Worm (Caenorhabditis elegans): ENCODE measurements around the gene C32D5.11.

The C32D5.11 gene

ce11 chrII:6311888-6312287 lies 43.4 kb downstream of the C32D5.11 start:
- no peak for TF ChIP-seq dve-1 (tag; optimal IDR thresholded peaks at IDR 0.05)
- no peak for TF ChIP-seq ceh-30 (tag; optimal IDR thresholded peaks at IDR 0.05)
- TF ChIP-seq npax-4 (tag; optimal IDR thresholded peaks at IDR 0.05): no peak
- no peak for TF ChIP-seq fkh-10 (GFP tag; optimal IDR thresholded peaks at IDR 0.05)
- TF ChIP-seq T23F11.4 (GFP tag; optimal IDR thresholded peaks at IDR 0.05): no peak
- TF ChIP-seq pha-4 (tag; optimal IDR thresholded peaks at IDR 0.05): no peak
- TF ChIP-seq ref-2 (tag; optimal IDR thresholded peaks at IDR 0.05): no peak
- TF ChIP-seq ceh-6 (GFP tag; optimal IDR thresholded peaks at IDR 0.05): no peak
- TF ChIP-seq pax-1 (tag; optimal IDR thresholded peaks at IDR 0.05): no peak
- TF ChIP-seq fax-1 (tag; optimal IDR thresholded peaks at IDR 0.05): no peak
- TF ChIP-seq madf-2 (tag; optimal IDR thresholded peaks at IDR 0.05): no peak
- TF ChIP-seq hlh-8 (tag; optimal IDR thresholded peaks at IDR 0.05): no peak
- no peak for TF ChIP-seq pros-1 (tag; optimal IDR thresholded peaks at IDR 0.05)
- TF ChIP-seq elt-2 (tag; optimal IDR thresholded peaks at IDR 0.05): no peak
- no peak for TF ChIP-seq mec-3 (tag; optimal IDR thresholded peaks at IDR 0.05; ENCODE audit: borderline replicate concordance)
- TF ChIP-seq ztf-16 (tag; optimal IDR thresholded peaks at IDR 0.05): no peak

DNA sequence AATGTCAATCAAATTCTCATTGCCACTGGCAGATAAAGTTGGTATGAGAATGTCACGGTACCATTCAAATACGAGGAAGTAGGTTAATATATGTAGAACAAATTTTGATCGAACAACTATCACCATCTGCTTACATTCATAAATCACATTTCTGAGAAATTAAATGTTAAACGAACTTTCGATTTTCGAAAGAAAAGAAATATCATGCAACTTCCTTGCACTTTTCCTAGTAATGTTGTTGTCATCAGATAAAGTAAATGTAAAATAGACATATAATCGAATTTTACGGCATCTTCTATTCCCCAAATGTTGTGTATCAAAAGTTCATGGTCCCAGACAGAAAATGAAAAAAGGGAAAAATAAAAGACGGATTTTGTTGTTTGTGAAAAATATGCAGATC lies 43.8 kb downstream of the C32D5.11 start:
- no peak for TF ChIP-seq hlh-30 (tag; optimal IDR thresholded peaks at IDR 0.05; ENCODE audit: insufficient read depth)
- TF ChIP-seq ceh-18 (tag; optimal IDR thresholded peaks at IDR 0.05): no peak
- no peak for TF ChIP-seq F13H6.1 (tag; optimal IDR thresholded peaks at IDR 0.05)
- no peak for TF ChIP-seq T23F11.4 (GFP tag; optimal IDR thresholded peaks at IDR 0.05)
- no peak for TF ChIP-seq ceh-31 (tag; optimal IDR thresholded peaks at IDR 0.05)
- TF ChIP-seq hlh-6 (tag; optimal IDR thresholded peaks at IDR 0.05): no peak
- no peak for TF ChIP-seq nfya-1 (tag; optimal IDR thresholded peaks at IDR 0.05)
- TF ChIP-seq unc-55 (GFP tag; optimal IDR thresholded peaks at IDR 0.05): no peak

- no peak for TF ChIP-seq tbx-2 (tag; optimal IDR thresholded peaks at IDR 0.05)
- no peak for TF ChIP-seq F13H6.1 (tag; optimal IDR thresholded peaks at IDR 0.05)
- no peak for TF ChIP-seq ceh-30 (tag; optimal IDR thresholded peaks at IDR 0.05)
- no peak for TF ChIP-seq nhr-11 (tag; optimal IDR thresholded peaks at IDR 0.05)
- no peak for TF ChIP-seq unc-42 (tag; optimal IDR thresholded peaks at IDR 0.05)
- TF ChIP-seq pqm-1 (tag; optimal IDR thresholded peaks at IDR 0.05): no peak
- TF ChIP-seq gmeb-2 (tag; optimal IDR thresholded peaks at IDR 0.05): no peak
- no peak for TF ChIP-seq fkh-6 (tag; optimal IDR thresholded peaks at IDR 0.05)
- TF ChIP-seq sox-2 (GFP tag; IDR thresholded peaks at IDR 0.05): no peak
- no peak for TF ChIP-seq che-1 (tag; optimal IDR thresholded peaks at IDR 0.05)
- no peak for TF ChIP-seq npax-4 (tag; optimal IDR thresholded peaks at IDR 0.05)
- no peak for TF ChIP-seq Y22D7AL.16 (tag; optimal IDR thresholded peaks at IDR 0.05)
- no peak for TF ChIP-seq dve-1 (tag; optimal IDR thresholded peaks at IDR 0.05)
- TF ChIP-seq C38D4.7 (GFP tag; optimal IDR thresholded peaks at IDR 0.05): no peak
- no peak for TF ChIP-seq unc-55 (GFP tag; optimal IDR thresholded peaks at IDR 0.05)
- no peak for TF ChIP-seq ref-2 (tag; optimal IDR thresholded peaks at IDR 0.05)
Measured at ce11 chrII:6309198-6309597, 46.0 kb downstream of the C32D5.11 start, which contains the start of gene glb-10. Gene glb-10, minus strand, starts transcription at chrII:6309298.

DNA sequence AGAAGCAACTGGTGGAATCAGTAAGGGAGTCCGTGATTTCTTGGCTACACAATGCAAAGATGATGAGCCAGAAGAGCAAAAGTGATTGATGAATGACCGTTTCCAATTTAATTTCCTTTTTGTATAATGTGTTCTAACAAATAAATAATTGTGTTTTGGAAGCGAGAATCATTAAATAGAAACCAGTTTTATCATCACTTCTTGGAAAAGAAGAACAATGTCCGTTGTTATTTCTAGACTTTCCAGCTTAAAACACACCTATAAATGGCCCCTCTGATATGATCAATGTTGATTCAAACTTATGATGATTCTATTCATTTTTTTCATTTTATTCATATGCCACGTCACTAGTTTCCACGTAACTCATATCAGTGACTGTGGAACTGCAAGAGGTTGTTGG lies 49.1 kb downstream of the C32D5.11 start, which contains the start of gene C29F5.8:
Gene C29F5.8, plus strand, starts transcription at position 301 of the 400 bp plus-strand sequence.
- TF ChIP-seq sox-4 (tag; optimal IDR thresholded peaks at IDR 0.05) (no peak), unc-3 (GFP tag; conservative IDR thresholded peaks at IDR 0.05) (no peak), unc-3 (tag; optimal IDR thresholded peaks at IDR 0.05) (no peak), ceh-34 (tag; optimal IDR thresholded peaks at IDR 0.05) (no peak), sdc-2 (tag; optimal IDR thresholded peaks at IDR 0.05) (no peak), K02D7.2 (tag; optimal IDR thresholded peaks at IDR 0.05) (no peak), pros-1 (tag; optimal IDR thresholded peaks at IDR 0.05) (no peak), ceh-6 (GFP tag; optimal IDR thresholded peaks at IDR 0.05) (no peak), nfya-1 (tag; optimal IDR thresholded peaks at IDR 0.05) (no peak), elt-2 (tag; optimal IDR thresholded peaks at IDR 0.05) (no peak), tbx-7 (tag; optimal IDR thresholded peaks at IDR 0.05) (no peak), ceh-30 (tag; optimal IDR thresholded peaks at IDR 0.05) (no peak), ref-2 (tag; optimal IDR thresholded peaks at IDR 0.05) (no peak), gmeb-2 (tag; optimal IDR thresholded peaks at IDR 0.05) (no peak), sox-2 (GFP tag; IDR thresholded peaks at IDR 0.05) (no peak), dve-1 (tag; optimal IDR thresholded peaks at IDR 0.05) (no peak), ceh-22 (tag; optimal IDR thresholded peaks at IDR 0.05) (no peak), hlh-15 (tag; optimal IDR thresholded peaks at IDR 0.05) (no peak), pax-1 (tag; optimal IDR thresholded peaks at IDR 0.05) (no peak)

Measured in whole organism, late embryonic.